Fruit fly (Drosophila melanogaster): ENCODE measurements around the gene Pgant5.

Gene Pgant5

dm6 chr2L:5085561-5085960, 7.8 kb downstream of the Pgant5 start (continued):
- peak; percentile 31 for TF ChIP-seq CG2120 (GFP tag; optimal IDR thresholded peaks at IDR 0.05)
- no peak for TF ChIP-seq Nf-YA (GFP tag; IDR thresholded peaks at IDR 0.05)
- TF ChIP-seq jigr1 (GFP tag; IDR thresholded peaks at IDR 0.05), result no peak
- TF ChIP-seq CG2678 (tag; optimal IDR thresholded peaks at IDR 0.05), result peak; percentile 4
- peak; percentile 23 for TF ChIP-seq Med (GFP tag)
- no peak for TF ChIP-seq bbx (GFP tag; IDR thresholded peaks at IDR 0.05; ENCODE audit: partially characterized antibody)
- TF ChIP-seq vvl (GFP tag; IDR thresholded peaks at IDR 0.05), result peak; percentile 22; the same call in 1 of the 2 replicates
- peak in 1 of 2 experiments; percentile 5 for TF ChIP-seq dpn (GFP tag; optimal IDR thresholded peaks at IDR 0.05)
- TF ChIP-seq sens (GFP tag), result peak; percentile 55
- no peak for TF ChIP-seq CG34224 (GFP tag; IDR thresholded peaks at IDR 0.05; ENCODE audit: partially characterized antibody)
- no peak for TF ChIP-seq CG2875 (GFP tag; optimal IDR thresholded peaks at IDR 0.05)
- TF ChIP-seq crol (GFP tag; IDR thresholded peaks at IDR 0.05), result no peak
- no peak for TF ChIP-seq Lim3 (GFP tag; IDR thresholded peaks at IDR 0.05)
- no peak for TF ChIP-seq CG7963 (GFP tag; IDR thresholded peaks at IDR 0.05; ENCODE audit: partially characterized antibody)
- no peak for TF ChIP-seq CG15696 (tag; optimal IDR thresholded peaks at IDR 0.05)
- no peak for TF ChIP-seq CG31388 (GFP tag; optimal IDR thresholded peaks at IDR 0.05)
- TF ChIP-seq slbo (GFP tag; IDR thresholded peaks at IDR 0.05), result peak; percentile 46; the same call in 1 of the 2 replicates
- no peak for TF ChIP-seq CG13424 (tag; optimal IDR thresholded peaks at IDR 0.05)
- no peak for TF ChIP-seq zfh1 (GFP tag; IDR thresholded peaks at IDR 0.05)
- TF ChIP-seq ham (GFP tag; IDR thresholded peaks at IDR 0.05), result no peak
- no peak for TF ChIP-seq CG13775 (GFP tag; optimal IDR thresholded peaks at IDR 0.05)
- no peak for TF ChIP-seq fd96Cb (tag; optimal IDR thresholded peaks at IDR 0.05)
- no peak for TF ChIP-seq CG10654 (GFP tag; optimal IDR thresholded peaks at IDR 0.05)

dm6 chr2L:5084586-5085257, 8.7 kb downstream of the Pgant5 start:
- TF ChIP-seq Dip2 (GFP tag; IDR thresholded peaks at IDR 0.05) (no peak), eve (GFP tag; optimal IDR thresholded peaks at IDR 0.05) (peak in 1 of 2 experiments; percentile 46), ro (GFP tag; IDR thresholded peaks at IDR 0.05) (no peak), Adf1 (GFP tag; IDR thresholded peaks at IDR 0.05) (no peak), H2.0 (GFP tag; IDR thresholded peaks at IDR 0.05) (no peak), CG13287 (GFP tag; IDR thresholded peaks at IDR 0.05; ENCODE audit: partially characterized antibody) (no peak), h (optimal IDR thresholded peaks at IDR 0.05) (no peak), ems (GFP tag; optimal IDR thresholded peaks at IDR 0.05) (no peak), Ets65A (GFP tag) (no peak), Ssrp (tag; optimal IDR thresholded peaks at IDR 0.05) (no peak), CG13296 (GFP tag; optimal IDR thresholded peaks at IDR 0.05) (no peak), Drgx (GFP tag; IDR thresholded peaks at IDR 0.05) (no peak), Hand (GFP tag; optimal IDR thresholded peaks at IDR 0.05) (peak; percentile 10), Fer3 (tag; optimal IDR thresholded peaks at IDR 0.05) (no peak), Dip3 (GFP tag; optimal IDR thresholded peaks at IDR 0.05) (peak; percentile 45), lilli (GFP tag; optimal IDR thresholded peaks at IDR 0.05) (peak; percentile 32), CG14860 (GFP tag; IDR thresholded peaks at IDR 0.05; ENCODE audit: partially characterized antibody) (0 out of 3 replicates have a peak, but pooled peaks have one; percentile 27), eyg (GFP tag; optimal IDR thresholded peaks at IDR 0.05) (no peak), CG10274 (GFP tag; optimal IDR thresholded peaks at IDR 0.05) (no peak), sisA (GFP tag; IDR thresholded peaks at IDR 0.05) (no peak), Atf6 (GFP tag; IDR thresholded peaks at IDR 0.05) (no peak), CG8281 (tag; optimal IDR thresholded peaks at IDR 0.05) (no peak), Rfx (GFP tag; IDR thresholded peaks at IDR 0.05) (0 out of 2 replicates have a peak, but pooled peaks have one; percentile 34), row (GFP tag; IDR thresholded peaks at IDR 0.05) (0 out of 3 replicates have a peak, but pooled peaks have one; percentile 30), sug (tag; optimal IDR thresholded peaks at IDR 0.05) (no peak), CG2712 (tag; optimal IDR thresholded peaks at IDR 0.05) (no peak), CG14014 (GFP tag; IDR thresholded peaks at IDR 0.05) (no peak), dpn (GFP tag; optimal IDR thresholded peaks at IDR 0.05) (no peak), Stat92E (GFP tag; optimal IDR thresholded peaks at IDR 0.05) (no peak)
